Fruit fly (Drosophila melanogaster) whole organism, embryonic: ENCODE measurements around the gene CG12507.

Experiments
- CG10543 ChIP-seq: fragments of 200-800 bp; sonication (Bioruptor generic); optimal IDR thresholded peaks from 3 replicates; lab custom pipeline; 2017; ENCODE audit warnings: missing biosample characterization, mild to moderate bottlenecking, missing genetic modification characterization, moderate library complexity
- CG13287 ChIP-seq: fragments of 200-800 bp; sonication (Bioruptor generic); IDR thresholded peaks from 2 replicates; pipeline ENCODE4 v1.3.6; 2022; ENCODE audit warnings: missing biosample characterization, missing genetic modification characterization; ENCODE audit not compliant: partially characterized antibody
- CG15696 ChIP-seq: fragments of 200-800 bp; sonication (Bioruptor generic); optimal IDR thresholded peaks from 2 replicates; lab custom pipeline; 2019; ENCODE audit warnings: missing biosample characterization, mild to moderate bottlenecking, missing genetic modification characterization, moderate library complexity
- CG17912 ChIP-seq: fragments of 200-800 bp; sonication (Bioruptor generic); optimal IDR thresholded peaks from 2 replicates; lab custom pipeline; 2018; ENCODE audit warnings: missing biosample characterization, mild to moderate bottlenecking, missing genetic modification characterization
- CG7271 ChIP-seq: fragments of 200-800 bp; sonication (Bioruptor generic); optimal IDR thresholded peaks from 2 replicates; lab custom pipeline; 2018; ENCODE audit warnings: missing biosample characterization, mild to moderate bottlenecking, missing genetic modification characterization, moderate library complexity
- Nf-YB ChIP-seq: fragments of 200-800 bp; sonication (Bioruptor generic); optimal IDR thresholded peaks from 3 replicates; lab custom pipeline; 2019; ENCODE audit warnings: missing biosample characterization, mild to moderate bottlenecking, missing genetic modification characterization, moderate library complexity
- Oli ChIP-seq: fragments of 200-800 bp; sonication (Bioruptor generic); optimal IDR thresholded peaks from 2 replicates; lab custom pipeline; 2018; ENCODE audit warnings: missing biosample characterization, mild to moderate bottlenecking, missing genetic modification characterization, moderate library complexity
- cad ChIP-seq: fragments of >200 bp; optimal IDR thresholded peaks from 2 replicates; lab custom pipeline; 2017; ENCODE audit warnings: missing biosample characterization, missing genetic modification characterization
- fd102C ChIP-seq: fragments of 200-800 bp; sonication (Bioruptor generic); optimal IDR thresholded peaks from 2 replicates; lab custom pipeline; 2018; ENCODE audit warnings: missing biosample characterization, mild to moderate bottlenecking, missing genetic modification characterization, moderate library complexity
- maf-S ChIP-seq: fragments of 200-800 bp; sonication (Bioruptor generic); optimal IDR thresholded peaks from 2 replicates; lab custom pipeline; 2016; ENCODE audit warnings: missing biosample characterization, missing genetic modification characterization
- psq ChIP-seq: fragments of 200-800 bp; sonication (Bioruptor generic); optimal IDR thresholded peaks from 2 replicates; lab custom pipeline; 2017; ENCODE audit warnings: missing biosample characterization, missing genetic modification characterization
- schlank ChIP-seq: fragments of 200-800 bp; sonication (Bioruptor generic); optimal IDR thresholded peaks from 2 replicates; lab custom pipeline; 2018; ENCODE audit warnings: missing biosample characterization, mild to moderate bottlenecking, missing genetic modification characterization

DNA sequence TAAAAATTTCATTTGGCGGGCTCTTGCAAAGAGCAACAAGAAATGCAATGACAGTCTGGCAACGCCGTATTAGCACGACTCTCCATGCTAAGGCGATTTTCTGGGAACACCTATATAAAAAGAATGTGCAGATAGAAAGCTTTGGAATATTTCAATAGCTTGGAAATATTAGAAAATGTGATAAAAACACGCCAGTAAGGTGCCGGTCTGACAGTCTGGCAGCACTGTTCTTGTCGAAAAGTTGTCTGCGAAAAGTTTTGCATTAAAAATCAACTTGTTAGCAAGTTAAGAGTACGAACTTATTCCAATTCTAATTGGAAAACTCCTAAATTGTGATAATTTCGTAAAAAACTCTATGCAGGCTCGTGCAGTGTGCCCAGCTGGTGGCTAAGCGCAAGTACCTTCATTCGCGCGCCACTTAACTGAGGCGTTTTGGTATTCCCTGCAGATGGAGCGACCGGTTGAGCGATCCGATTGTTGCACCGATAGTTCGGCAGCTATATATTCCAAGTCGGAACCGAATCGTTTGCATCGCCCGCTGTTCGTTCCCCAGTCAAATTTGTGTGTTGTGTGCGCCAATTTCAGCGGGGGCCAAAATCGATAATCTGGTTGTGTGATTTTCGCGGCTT lies 11.7 kb upstream of the CG12507 start, which contains the start of gene eas:
- TF ChIP-seq fd102C (GFP tag; lab: Kevin White, UChicago): no peak
- no peak for TF ChIP-seq CG7271
- TF ChIP-seq CG13287 (GFP tag; lab: Robert Waterston, UW): peak; percentile 79
- TF ChIP-seq CG17912: no peak
- no peak for TF ChIP-seq psq (GFP tag; lab: Kevin White, UChicago)
- TF ChIP-seq schlank (tag; lab: Kevin White, UChicago): peak; percentile 18
- TF ChIP-seq CG10543 (GFP tag; lab: Kevin White, UChicago): no peak
- no peak for TF ChIP-seq maf-S (GFP tag; lab: Kevin White, UChicago)
- TF ChIP-seq CG15696 (tag; lab: Kevin White, UChicago): no peak
- TF ChIP-seq Nf-YB: no peak
- TF ChIP-seq cad: no peak
- no peak for TF ChIP-seq Oli
